Worm (Caenorhabditis elegans) whole organism, mixed stage, embryonic: ENCODE measurements around the gene C02H6.3.

Source experiments
- M03D4.4 ChIP-seq: sonication (generic microtip); optimal IDR thresholded peaks from 2 replicates; lab custom pipeline; 2017; ENCODE audit warnings: mild to moderate bottlenecking, missing genetic modification characterization, missing compliant biosample characterization
- bed-3 ChIP-seq: fragments of 200-800 bp; sonication (Bioruptor generic); optimal IDR thresholded peaks from 3 replicates; lab custom pipeline; 2018; ENCODE audit warnings: mild to moderate bottlenecking, missing genetic modification characterization, moderate library complexity, missing compliant biosample characterization
- blmp-1 ChIP-seq: fragments of 150-350 bp; optimal IDR thresholded peaks from 2 replicates; lab custom pipeline; 2014; ENCODE audit warnings: missing biosample characterization, missing genetic modification characterization
- ceh-39 ChIP-seq: fragments of 150-350 bp; optimal IDR thresholded peaks from 2 replicates; lab custom pipeline; 2014; ENCODE audit warnings: missing biosample characterization, missing genetic modification characterization
- ceh-43 ChIP-seq: fragments of 200-800 bp; sonication (Bioruptor generic); optimal IDR thresholded peaks from 2 replicates; lab custom pipeline; 2018; ENCODE audit warnings: mild to moderate bottlenecking, missing genetic modification characterization, moderate library complexity, missing compliant biosample characterization
- ceh-83 ChIP-seq: fragments of 200-800 bp; sonication (Bioruptor generic); optimal IDR thresholded peaks from 2 replicates; lab custom pipeline; 2018; ENCODE audit warnings: mild to moderate bottlenecking, missing genetic modification characterization, missing compliant biosample characterization
- ces-1 ChIP-seq: fragments of 150-350 bp; optimal IDR thresholded peaks from 2 replicates; lab custom pipeline; 2014; ENCODE audit warnings: missing biosample characterization, missing genetic modification reagents, missing genetic modification characterization
- cnd-1 ChIP-seq: fragments of 200-800 bp; sonication (Bioruptor generic); optimal IDR thresholded peaks from 2 replicates; lab custom pipeline; 2018; ENCODE audit warnings: mild to moderate bottlenecking, missing genetic modification characterization, missing compliant biosample characterization
- drap-1 ChIP-seq: fragments of 200-800 bp; sonication (Bioruptor generic); optimal IDR thresholded peaks from 3 replicates; lab custom pipeline; 2018; ENCODE audit warnings: mild to moderate bottlenecking, missing genetic modification characterization, missing compliant biosample characterization
- elt-3 ChIP-seq: fragments of 150-350 bp; optimal IDR thresholded peaks from 2 replicates; lab custom pipeline; 2014; ENCODE audit warnings: missing biosample characterization, missing genetic modification characterization
- flh-1 ChIP-seq: fragments of 200-800 bp; sonication (Bioruptor generic); optimal IDR thresholded peaks from 2 replicates; lab custom pipeline; 2018; ENCODE audit warnings: mild to moderate bottlenecking, missing genetic modification characterization, moderate library complexity, missing compliant biosample characterization
- ham-2 ChIP-seq: fragments of 200-800 bp; sonication (Bioruptor generic); optimal IDR thresholded peaks from 2 replicates; lab custom pipeline; 2018; ENCODE audit warnings: mild to moderate bottlenecking, missing genetic modification characterization, missing compliant biosample characterization
- lin-13 ChIP-seq: fragments of 150-350 bp; optimal IDR thresholded peaks from 2 replicates; lab custom pipeline; 2014; ENCODE audit warnings: missing biosample characterization, missing genetic modification characterization
- mab-5 ChIP-seq: fragments of 150-350 bp; optimal IDR thresholded peaks from 2 replicates; lab custom pipeline; 2014; ENCODE audit warnings: missing biosample characterization, missing genetic modification characterization
- mep-1 ChIP-seq: fragments of 150-350 bp; optimal IDR thresholded peaks from 2 replicates; lab custom pipeline; 2017; ENCODE audit warnings: missing biosample characterization, missing genetic modification reagents, missing genetic modification characterization, inconsistent platforms
- mls-2 ChIP-seq: sonication (generic microtip); optimal IDR thresholded peaks from 2 replicates; lab custom pipeline; 2016; ENCODE audit warnings: mild to moderate bottlenecking, missing genetic modification characterization, moderate library complexity, missing compliant biosample characterization
- nhr-12 ChIP-seq: fragments of 150-350 bp; optimal IDR thresholded peaks from 2 replicates; lab custom pipeline; 2014; ENCODE audit warnings: missing biosample characterization, missing genetic modification characterization
- nhr-2 ChIP-seq: fragments of 150-350 bp; optimal IDR thresholded peaks from 2 replicates; lab custom pipeline; 2014; ENCODE audit warnings: missing biosample characterization, missing genetic modification characterization
- nhr-237 ChIP-seq: fragments of 150-350 bp; optimal IDR thresholded peaks from 2 replicates; lab custom pipeline; 2014; ENCODE audit warnings: missing biosample characterization, missing genetic modification characterization
- nhr-28 ChIP-seq: fragments of 150-350 bp; optimal IDR thresholded peaks from 2 replicates; lab custom pipeline; 2014; ENCODE audit warnings: missing biosample characterization, missing genetic modification characterization
- pha-4 ChIP-seq: fragments of 150-350 bp; optimal IDR thresholded peaks from 2 replicates; lab custom pipeline; 2018; ENCODE audit warnings: missing biosample characterization, missing genetic modification reagents, missing genetic modification characterization
- sem-2 ChIP-seq: fragments of 200-800 bp; sonication (Bioruptor generic); optimal IDR thresholded peaks from 2 replicates; lab custom pipeline; 2018; ENCODE audit warnings: mild to moderate bottlenecking, missing genetic modification characterization, missing compliant biosample characterization
- snpc-4 ChIP-seq: fragments of 150-350 bp; optimal IDR thresholded peaks from 2 replicates; lab custom pipeline; 2014; ENCODE audit warnings: missing biosample characterization, missing genetic modification characterization
- sptf-1 ChIP-seq: sonication (generic microtip); optimal IDR thresholded peaks from 2 replicates; lab custom pipeline; 2017; ENCODE audit warnings: mild to moderate bottlenecking, missing genetic modification characterization, moderate library complexity, missing compliant biosample characterization
- tbx-8 ChIP-seq: fragments of 200-800 bp; sonication (Bioruptor generic); optimal IDR thresholded peaks from 2 replicates; lab custom pipeline; 2018; ENCODE audit warnings: mild to moderate bottlenecking, missing genetic modification characterization, moderate library complexity, missing compliant biosample characterization
- unc-120 ChIP-seq: sonication (generic microtip); optimal IDR thresholded peaks from 2 replicates; lab custom pipeline; 2017; ENCODE audit warnings: missing genetic modification characterization, missing compliant biosample characterization; ENCODE audit not compliant: poor library complexity, severe bottlenecking
- unc-39 ChIP-seq: fragments of 150-350 bp; optimal IDR thresholded peaks from 2 replicates; lab custom pipeline; 2014; ENCODE audit warnings: missing biosample characterization, missing genetic modification characterization
- unc-62 ChIP-seq: fragments of 150-350 bp; optimal IDR thresholded peaks from 2 replicates; lab custom pipeline; 2014; ENCODE audit warnings: missing biosample characterization, missing genetic modification reagents, missing genetic modification characterization
- zip-8 ChIP-seq: fragments of 150-350 bp; optimal IDR thresholded peaks from 2 replicates; lab custom pipeline; 2014; ENCODE audit warnings: missing biosample characterization, missing genetic modification characterization
- ztf-11 ChIP-seq: fragments of 150-350 bp; optimal IDR thresholded peaks from 2 replicates; lab custom pipeline; 2014; ENCODE audit warnings: missing biosample characterization, missing genetic modification characterization

C02H6.3 gene

DNA sequence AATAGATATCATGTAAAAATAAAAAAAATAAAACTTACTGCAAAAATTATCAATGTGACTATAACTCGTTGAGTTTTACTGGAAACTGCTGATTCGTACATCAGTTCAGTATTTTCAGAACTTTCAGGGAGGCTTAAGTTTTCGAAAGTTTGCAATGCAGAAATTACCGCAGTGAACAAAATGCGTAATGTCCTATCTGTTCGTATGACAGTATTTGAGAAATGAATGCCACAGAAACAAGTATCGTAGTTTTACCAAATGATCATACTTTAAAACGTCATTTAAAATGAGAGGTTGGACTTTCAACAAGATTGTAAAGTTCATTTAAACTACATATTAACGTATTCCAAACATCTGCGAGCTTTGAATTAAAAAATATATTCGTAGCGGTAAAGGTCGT is 31.0 kb downstream of the C02H6.3 start, which contains the start of gene C03G6.21:
Gene C03G6.21 (minus strand): TSS at position 101 of the 400 bp plus-strand sequence.
- TF ChIP-seq flh-1 (GFP tag; lab: Kevin White, UChicago) (no peak), ceh-43 (GFP tag; lab: Kevin White, UChicago) (no peak), sem-2 (GFP tag; lab: Kevin White, UChicago) (no peak), elt-3 (tag; lab: Kevin White, UChicago) (no peak), ces-1 (GFP tag; lab: Kevin White, UChicago) (no peak), drap-1 (no peak), nhr-2 (tag; lab: Kevin White, UChicago) (no peak), ceh-39 (tag; lab: Kevin White, UChicago) (no peak), mab-5 (tag; lab: Kevin White, UChicago) (no peak), mls-2 (tag; lab: Kevin White, UChicago) (no peak)

DNA sequence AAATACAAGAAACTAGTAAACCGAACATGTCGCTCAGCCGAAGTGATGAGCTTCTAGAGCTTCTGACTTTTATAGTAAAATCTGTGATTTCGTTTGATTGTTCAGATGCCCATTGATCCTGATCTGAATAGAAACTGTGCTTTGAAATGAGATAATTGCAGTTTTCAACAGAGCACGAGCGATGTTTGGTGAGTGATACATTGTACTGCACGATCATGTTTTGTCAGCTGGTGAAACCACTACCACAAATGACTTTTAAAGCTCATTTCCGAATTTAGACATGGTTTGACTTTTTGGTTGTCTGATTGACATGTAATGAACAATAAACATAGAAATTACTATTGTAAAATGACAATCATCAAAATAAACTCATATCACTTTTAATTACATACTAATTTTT is 32.2 kb downstream of the C02H6.3 start, which contains the start of gene tag-293:
Gene tag-293 (minus strand): TSS at position 101 of the 400 bp plus-strand sequence.
- no peak for TF ChIP-seq ceh-83 (GFP tag; lab: Kevin White, UChicago)
- no peak for TF ChIP-seq unc-62
- no peak for TF ChIP-seq pha-4 (tag; lab: Kevin White, UChicago)
- no peak for TF ChIP-seq nhr-12 (tag; lab: Kevin White, UChicago)
- TF ChIP-seq lin-13 (tag; lab: Kevin White, UChicago): no peak
- no peak for TF ChIP-seq ham-2
- no peak for TF ChIP-seq tbx-8 (GFP tag; lab: Kevin White, UChicago)
- no peak for TF ChIP-seq snpc-4 (tag; lab: Kevin White, UChicago)
- no peak for TF ChIP-seq bed-3 (GFP tag; lab: Kevin White, UChicago)
- TF ChIP-seq cnd-1: no peak
- TF ChIP-seq ztf-11 (tag; lab: Kevin White, UChicago): no peak
- no peak for TF ChIP-seq unc-120 (tag; lab: Kevin White, UChicago)
- no peak for TF ChIP-seq mab-5 (tag; lab: Kevin White, UChicago)
- no peak for TF ChIP-seq blmp-1 (tag; lab: Kevin White, UChicago)
- TF ChIP-seq mls-2 (tag; lab: Kevin White, UChicago): no peak
- TF ChIP-seq nhr-28 (tag; lab: Kevin White, UChicago): no peak

DNA sequence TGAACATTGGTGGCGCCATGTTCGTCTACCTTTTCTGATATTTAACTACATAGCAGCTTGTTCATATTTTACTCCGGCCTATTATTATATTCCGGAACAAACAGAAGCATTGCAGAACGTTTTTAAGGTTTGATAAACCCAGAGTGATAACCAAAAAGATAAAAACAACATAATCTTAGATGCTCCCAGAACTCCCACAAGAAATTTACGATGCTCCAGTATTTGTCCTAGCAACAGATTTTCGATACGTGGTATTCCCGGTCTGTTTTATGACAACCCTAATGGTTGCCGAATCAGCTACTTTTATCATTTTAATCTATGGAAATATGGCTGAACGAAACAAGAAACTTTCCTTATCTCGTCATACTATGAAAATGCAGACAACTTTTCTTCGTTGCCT is 34.1 kb downstream of the C02H6.3 start:
- TF ChIP-seq sptf-1 (no peak), sem-2 (GFP tag; lab: Kevin White, UChicago) (no peak), unc-39 (tag; lab: Kevin White, UChicago) (no peak), nhr-28 (tag; lab: Kevin White, UChicago) (no peak), unc-120 (tag; lab: Kevin White, UChicago) (no peak), bed-3 (GFP tag; lab: Kevin White, UChicago) (no peak), nhr-237 (tag; lab: Kevin White, UChicago) (no peak), lin-13 (tag; lab: Kevin White, UChicago) (no peak), nhr-12 (tag; lab: Kevin White, UChicago) (no peak), zip-8 (tag; lab: Kevin White, UChicago) (no peak), mep-1 (tag; lab: Kevin White, UChicago) (no peak), flh-1 (GFP tag; lab: Kevin White, UChicago) (no peak), snpc-4 (tag; lab: Kevin White, UChicago) (no peak), M03D4.4 (tag; lab: Kevin White, UChicago) (no peak), mab-5 (tag; lab: Kevin White, UChicago) (no peak)
- TF ChIP-seq, all 35 proteins: peak for 0

DNA sequence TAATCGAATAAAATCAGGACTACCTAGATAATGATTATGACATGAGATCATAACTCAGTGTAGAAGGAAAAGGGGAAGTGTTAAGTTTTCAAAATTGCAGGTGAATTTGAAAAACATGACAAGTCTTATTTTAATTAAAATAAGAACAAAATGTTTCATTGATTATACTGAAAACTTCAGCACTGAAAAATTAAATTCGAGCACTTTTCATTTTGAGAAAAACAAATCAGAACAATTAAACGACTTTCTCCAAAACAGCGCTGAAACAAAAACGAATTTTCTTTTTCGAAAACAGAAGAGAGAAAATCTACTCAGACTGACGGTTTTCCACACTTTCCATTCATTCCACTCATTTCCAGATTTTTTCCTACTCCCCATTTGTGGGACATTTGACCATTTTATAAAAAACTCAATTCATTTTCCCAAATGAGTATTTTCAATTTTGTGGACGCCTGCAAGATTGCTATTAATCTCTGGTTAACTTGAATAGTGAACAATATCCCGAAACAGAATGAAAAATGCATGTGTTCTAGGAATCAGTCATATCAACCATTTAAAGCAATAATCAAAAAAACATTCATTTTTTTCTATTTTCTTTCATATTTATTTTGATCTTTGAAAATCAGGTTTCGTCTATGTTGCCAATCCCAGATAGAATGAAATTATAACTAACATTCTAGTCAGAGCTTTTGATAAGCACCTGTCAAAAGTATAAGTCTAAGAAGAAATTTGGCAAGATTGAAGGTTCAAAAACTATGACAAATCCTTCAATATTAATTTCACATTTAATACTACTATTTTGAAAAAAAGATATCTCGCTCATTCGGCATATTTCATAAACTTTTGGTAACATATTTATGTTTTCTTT is 35.2 kb downstream of the C02H6.3 start, which contains the start of the genes srh-231 and srh-275:
Gene srh-231 (minus strand): TSS at position 51 of the 868 bp plus-strand sequence.
Gene srh-275 (plus strand): TSS at position 818 of the 868 bp plus-strand sequence.
- no peak for TF ChIP-seq nhr-28 (tag; lab: Kevin White, UChicago)
- TF ChIP-seq lin-13 (tag; lab: Kevin White, UChicago): no peak
- no peak for TF ChIP-seq ceh-83 (GFP tag; lab: Kevin White, UChicago)
- no peak for TF ChIP-seq cnd-1
- TF ChIP-seq nhr-12 (tag; lab: Kevin White, UChicago): no peak
- no peak for TF ChIP-seq mab-5 (tag; lab: Kevin White, UChicago)
- TF ChIP-seq, all 35 proteins: peak for 0
